Comparison of ENCODE assay signal across 4 fruit fly cellular contexts in the genomic region with DNA sequence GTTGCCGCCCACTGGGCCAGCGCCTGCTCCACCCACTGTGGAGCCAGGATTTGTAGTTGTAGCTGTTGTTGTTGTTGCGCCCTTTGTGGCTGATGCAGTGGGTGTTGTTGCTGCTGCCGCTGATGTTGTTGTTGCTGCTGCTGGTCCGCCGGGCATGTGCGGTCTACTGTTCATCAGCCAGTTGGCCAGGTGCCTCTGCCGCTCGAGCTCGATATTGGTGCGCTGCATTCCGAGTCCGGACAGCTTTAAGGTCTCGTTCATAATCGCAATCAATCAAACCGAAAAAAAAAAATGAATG.
TF ChIP-seq lines count a peak whose summit lies in the region.

No protein-coding gene starts in this region.

- TF ChIP-seq CTCF in whole organism, embryonic (GFP tag; optimal IDR thresholded peaks at IDR 0.05; lab: Kevin White, UChicago), result no peak

TF ChIP-seq in Kc167, 6 proteins besides CTCF, POLR2A, EP300 and RAD21:
- TF ChIP-seq Sin3A (optimal IDR thresholded peaks at IDR 0.05; lab: Kevin White, UChicago), result no peak
- TF ChIP-seq ttk (optimal IDR thresholded peaks at IDR 0.05; lab: Kevin White, UChicago), result no peak
- peak; percentile 85 for TF ChIP-seq insv (optimal IDR thresholded peaks at IDR 0.05; lab: Kevin White, UChicago)
- no peak for TF ChIP-seq Myc (optimal IDR thresholded peaks at IDR 0.05; lab: Kevin White, UChicago)
- TF ChIP-seq h (optimal IDR thresholded peaks at IDR 0.05; lab: Kevin White, UChicago), result peak; percentile 60
- no peak for TF ChIP-seq psq (optimal IDR thresholded peaks at IDR 0.05; lab: Kevin White, UChicago)

TF ChIP-seq in whole organism, embryonic, 481 proteins besides CTCF, POLR2A, EP300 and RAD21 (continues in another document):
- peak; percentile 95 for TF ChIP-seq CG4360 (GFP tag; IDR thresholded peaks at IDR 0.05; lab: Robert Waterston, UW)
- no peak for TF ChIP-seq CG2889 (GFP tag; IDR thresholded peaks at IDR 0.05; lab: Robert Waterston, UW)
- 0 out of 2 replicates have a peak, but pooled peaks have one; percentile 8 for TF ChIP-seq klu (GFP tag; IDR thresholded peaks at IDR 0.05; lab: Robert Waterston, UW)
- no peak for TF ChIP-seq CG18011 (GFP tag; optimal IDR thresholded peaks at IDR 0.05; lab: Kevin White, UChicago)
- no peak for TF ChIP-seq gcm2 (GFP tag; optimal IDR thresholded peaks at IDR 0.05; lab: Kevin White, UChicago)
- no peak for TF ChIP-seq sens-2 (GFP tag; IDR thresholded peaks at IDR 0.05; lab: Robert Waterston, UW)
- TF ChIP-seq CG10959 (GFP tag; IDR thresholded peaks at IDR 0.05; lab: Robert Waterston, UW), result 0 out of 2 replicates have a peak, but pooled peaks have one; percentile 29
- no peak for TF ChIP-seq fd102C (GFP tag; optimal IDR thresholded peaks at IDR 0.05; lab: Kevin White, UChicago)
- TF ChIP-seq CG2712 (tag; optimal IDR thresholded peaks at IDR 0.05; lab: Kevin White, UChicago), result no peak
- no peak for TF ChIP-seq nmo (GFP tag; optimal IDR thresholded peaks at IDR 0.05; lab: Kevin White, UChicago)
- no peak for TF ChIP-seq unpg (GFP tag; optimal IDR thresholded peaks at IDR 0.05; lab: Kevin White, UChicago)
- 0 out of 3 replicates have a peak, but pooled peaks have one; percentile 7 for TF ChIP-seq knrl (GFP tag; IDR thresholded peaks at IDR 0.05; lab: Robert Waterston, UW; ENCODE audit: partially characterized antibody)
- no peak for TF ChIP-seq CG3407 (GFP tag; optimal IDR thresholded peaks at IDR 0.05; lab: Kevin White, UChicago)
- TF ChIP-seq Rfx (GFP tag; IDR thresholded peaks at IDR 0.05; lab: Robert Waterston, UW), result no peak
- TF ChIP-seq hb (GFP tag; IDR thresholded peaks at IDR 0.05; lab: Robert Waterston, UW; ENCODE audit: partially characterized antibody), result no peak
- no peak for TF ChIP-seq tx (GFP tag; optimal IDR thresholded peaks at IDR 0.05; lab: Kevin White, UChicago)
- no peak for TF ChIP-seq Side (GFP tag; optimal IDR thresholded peaks at IDR 0.05; lab: Kevin White, UChicago)
- no peak for TF ChIP-seq CG2202 (tag; optimal IDR thresholded peaks at IDR 0.05; lab: Kevin White, UChicago)
- no peak for TF ChIP-seq C15 (GFP tag; IDR thresholded peaks at IDR 0.05; lab: Robert Waterston, UW)
- no peak for TF ChIP-seq emc (GFP tag; optimal IDR thresholded peaks at IDR 0.05; lab: Kevin White, UChicago)
- peak; percentile 71 for TF ChIP-seq sens (GFP tag; lab: Kevin White, UChicago)
- TF ChIP-seq CG4617 (GFP tag; optimal IDR thresholded peaks at IDR 0.05; lab: Kevin White, UChicago; ENCODE audit: borderline replicate concordance), result no peak
- TF ChIP-seq CG4424 (GFP tag; optimal IDR thresholded peaks at IDR 0.05; lab: Kevin White, UChicago), result no peak
- TF ChIP-seq Dll (GFP tag; IDR thresholded peaks at IDR 0.05; lab: Robert Waterston, UW; ENCODE audit: partially characterized antibody), result 0 out of 4 replicates have a peak, but pooled peaks have one; percentile 49
- TF ChIP-seq tap (tag; optimal IDR thresholded peaks at IDR 0.05; lab: Kevin White, UChicago), result no peak
- TF ChIP-seq chm (GFP tag; IDR thresholded peaks at IDR 0.05; lab: Robert Waterston, UW), result no peak
- TF ChIP-seq CG17612 (GFP tag; IDR thresholded peaks at IDR 0.05; lab: Robert Waterston, UW), result no peak

TF ChIP-seq in whole organism, pupa, 21 proteins besides CTCF, POLR2A, EP300 and RAD21:
- TF ChIP-seq CG34367 (tag; optimal IDR thresholded peaks at IDR 0.05; lab: Kevin White, UChicago) (no peak), CG8301 (tag; optimal IDR thresholded peaks at IDR 0.05; lab: Kevin White, UChicago) (no peak), CG13204 (GFP tag; optimal IDR thresholded peaks at IDR 0.05; lab: Kevin White, UChicago) (peak; percentile 97), rn (GFP tag; IDR thresholded peaks at IDR 0.05; lab: Robert Waterston, UW) (no peak)

TF ChIP-seq in whole organism, wandering third instar larva, 38 proteins besides CTCF, POLR2A, EP300 and RAD21:
- TF ChIP-seq foxo (GFP tag; optimal IDR thresholded peaks at IDR 0.05; lab: Kevin White, UChicago), result no peak
- peak; percentile 42 for TF ChIP-seq Dfd (GFP tag; optimal IDR thresholded peaks at IDR 0.05; lab: Kevin White, UChicago)
